Worm (Caenorhabditis elegans) whole organism, midembryonic: Measurements from ENCODE around the gene Y71H2B.8.

Experiments
- cog-1 ChIP-seq: sonication (generic microtip); optimal IDR thresholded peaks from 2 replicates; lab custom pipeline; 2016; ENCODE audit warnings: missing genetic modification characterization, missing compliant biosample characterization
- flt-1 ChIP-seq: fragments of 200-800 bp; sonication (Bioruptor generic); IDR thresholded peaks from 2 replicates; pipeline ENCODE4 v1.3.6; 2022; ENCODE audit warnings: missing genetic modification characterization, missing compliant biosample characterization
- med-1 ChIP-seq: sonication (generic microtip); optimal IDR thresholded peaks from 2 replicates; lab custom pipeline; 2017; ENCODE audit warnings: missing genetic modification characterization, mild to moderate bottlenecking, missing compliant biosample characterization, antibody characterized with exemption, missing genetic modification reagents; ENCODE audit not compliant: insufficient read depth
- ztf-23 ChIP-seq: fragments of 200-800 bp; sonication (Bioruptor generic); IDR thresholded peaks from 2 replicates; pipeline ENCODE4 v1.3.6; 2022; ENCODE audit warnings: missing genetic modification reagents, missing genetic modification characterization, missing compliant biosample characterization

DNA sequence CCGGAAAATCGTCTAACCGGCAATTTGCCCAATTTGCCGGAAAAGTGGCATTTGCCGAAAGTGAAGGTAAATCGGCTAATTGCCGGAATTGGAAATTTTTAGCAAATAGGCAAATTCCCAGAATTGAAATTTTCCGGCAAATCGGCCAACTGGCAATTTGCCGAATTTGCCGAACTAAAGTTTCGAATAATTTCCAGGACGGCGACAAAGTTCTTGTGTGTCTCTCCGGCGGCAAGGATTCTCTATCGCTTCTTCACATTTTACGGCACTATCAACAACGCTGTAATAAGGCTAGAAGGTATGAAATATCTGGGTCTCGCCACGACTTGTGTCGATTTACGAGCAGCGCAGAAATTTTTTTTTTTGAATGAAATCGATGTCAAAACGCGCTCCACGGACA, 37.1 kb downstream of the Y71H2B.8 start:
- TF ChIP-seq cog-1 (no peak), ztf-23 (GFP tag; lab: Robert Waterston, UW) (no peak), flt-1 (GFP tag; lab: Robert Waterston, UW) (no peak), med-1 (GFP tag; lab: Kevin White, UChicago) (no peak)
